Worm (Caenorhabditis elegans): ENCODE results near the gene got-1.2.

- TF ChIP-seq efl-1 (optimal IDR thresholded peaks at IDR 0.05) (no peak), efl-1 (GFP tag; optimal IDR thresholded peaks at IDR 0.05 in 1 of 2) (no peak), ceh-82 (tag; optimal IDR thresholded peaks at IDR 0.05) (no peak), jun-1 (tag; optimal IDR thresholded peaks at IDR 0.05) (no peak), ces-1 (GFP tag; optimal IDR thresholded peaks at IDR 0.05) (no peak), nhr-28 (tag; optimal IDR thresholded peaks at IDR 0.05) (no peak), lsy-2 (tag; optimal IDR thresholded peaks at IDR 0.05) (no peak), unc-98 (GFP tag; IDR thresholded peaks at IDR 0.05) (no peak), pqm-1 (tag; optimal IDR thresholded peaks at IDR 0.05) (no peak), C16A3.4 (tag; optimal IDR thresholded peaks at IDR 0.05) (no peak), tbx-2 (tag; optimal IDR thresholded peaks at IDR 0.05) (no peak), pag-3 (tag; optimal IDR thresholded peaks at IDR 0.05; ENCODE audit: borderline replicate concordance, insufficient read depth) (no peak)
Observed at ce11 chrX:16752196-16752595, 40.7 kb downstream of the got-1.2 start.

Data from whole organism, L1 larva.